Worm (Caenorhabditis elegans) whole organism, late embryonic: Measurements from ENCODE around the gene W01C8.1.

ENCODE experiments used
- K09A11.1 ChIP-seq: sonication (generic microtip); optimal IDR thresholded peaks from 2 replicates; lab custom pipeline; 2017; ENCODE audit warnings: antibody characterized with exemption, mild to moderate bottlenecking, missing genetic modification characterization, missing compliant biosample characterization; ENCODE audit not compliant: insufficient read depth
- ceh-22 ChIP-seq: sonication (generic microtip); optimal IDR thresholded peaks from 2 replicates; lab custom pipeline; 2017; ENCODE audit warnings: missing biosample characterization, missing genetic modification characterization
- dmd-4 ChIP-seq: sonication (generic microtip); optimal IDR thresholded peaks from 2 replicates; lab custom pipeline; 2016; ENCODE audit warnings: borderline replicate concordance, missing genetic modification characterization, missing compliant biosample characterization
- elt-2 ChIP-seq: sonication (generic microtip); optimal IDR thresholded peaks from 2 replicates; lab custom pipeline; 2016; ENCODE audit warnings: missing genetic modification reagents, missing genetic modification characterization, missing compliant biosample characterization
- hlh-6 ChIP-seq: sonication (generic microtip); optimal IDR thresholded peaks from 2 replicates; lab custom pipeline; 2016; ENCODE audit warnings: missing genotype, missing genetic modification characterization, missing compliant biosample characterization
- lin-11 ChIP-seq: fragments of 200-800 bp; sonication (Bioruptor generic); optimal IDR thresholded peaks from 2 replicates; lab custom pipeline; 2018; ENCODE audit warnings: mild to moderate bottlenecking, missing genetic modification characterization, missing compliant biosample characterization
- mec-3 ChIP-seq: sonication (generic microtip); optimal IDR thresholded peaks from 2 replicates; lab custom pipeline; 2016; ENCODE audit warnings: borderline replicate concordance, missing genetic modification characterization, missing compliant biosample characterization
- ztf-16 ChIP-seq: sonication (generic microtip); optimal IDR thresholded peaks from 2 replicates; lab custom pipeline; 2017; ENCODE audit warnings: missing genetic modification characterization, missing compliant biosample characterization

DNA sequence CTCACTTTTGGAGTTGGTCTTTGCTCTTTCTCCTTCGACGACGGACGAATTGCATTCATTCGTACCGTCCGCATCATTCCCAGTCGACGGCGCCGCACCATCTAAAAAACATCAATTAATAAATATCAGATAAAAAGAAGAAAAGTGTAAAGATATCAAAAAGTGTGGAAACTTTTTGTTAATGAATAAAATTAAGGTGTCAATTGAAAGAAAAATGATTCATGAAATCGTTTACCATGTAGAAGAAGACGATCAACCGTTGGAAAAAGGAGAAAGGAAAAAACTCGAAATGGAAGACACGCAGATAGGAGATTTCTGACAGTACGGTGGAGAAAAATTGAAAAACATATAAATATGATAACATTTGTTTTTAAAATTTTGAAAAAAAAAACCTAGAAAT, 12.1 kb upstream of the W01C8.1 start, which contains the start of gene set-19:
- TF ChIP-seq lin-11 (tag; lab: Kevin White, UChicago) (no peak), dmd-4 (tag; lab: Kevin White, UChicago) (no peak), ceh-22 (tag; lab: Kevin White, UChicago) (no peak), hlh-6 (tag; lab: Kevin White, UChicago) (no peak), K09A11.1 (no peak), ztf-16 (no peak), mec-3 (tag; lab: Kevin White, UChicago) (no peak), elt-2 (tag; lab: Kevin White, UChicago) (no peak)
